Worm (Caenorhabditis elegans): ENCODE results near the gene C36E6.2.

C36E6.2 gene

ce11 chrX:17451410-17451809 lies at the start of gene C36E6.2:
TSS of gene C36E6.2 (plus strand) at chrX:17451670.
- TF ChIP-seq snpc-4 (tag; optimal IDR thresholded peaks at IDR 0.05): no peak
- no peak for TF ChIP-seq M03D4.4 (tag; optimal IDR thresholded peaks at IDR 0.05)
- no peak for TF ChIP-seq cnd-1 (tag; optimal IDR thresholded peaks at IDR 0.05)
- peak; percentile 59 for TF ChIP-seq sptf-1 (tag; optimal IDR thresholded peaks at IDR 0.05)
- no peak for TF ChIP-seq sem-2 (GFP tag; optimal IDR thresholded peaks at IDR 0.05)
- peak; percentile 1 for TF ChIP-seq drap-1 (GFP tag; optimal IDR thresholded peaks at IDR 0.05)
- TF ChIP-seq nhr-28 (tag; optimal IDR thresholded peaks at IDR 0.05): no peak
- TF ChIP-seq mls-2 (tag; optimal IDR thresholded peaks at IDR 0.05): peak; percentile 39
- no peak for TF ChIP-seq unc-62 (GFP tag; optimal IDR thresholded peaks at IDR 0.05)
- TF ChIP-seq unc-120 (tag; optimal IDR thresholded peaks at IDR 0.05; ENCODE audit: poor library complexity, severe bottlenecking): peak; percentile 16
- peak; percentile 14 for TF ChIP-seq ceh-43 (GFP tag; optimal IDR thresholded peaks at IDR 0.05)
- TF ChIP-seq pha-4 (tag; optimal IDR thresholded peaks at IDR 0.05): peak; percentile 66
- peak; percentile 58 for TF ChIP-seq lsy-2 (tag; optimal IDR thresholded peaks at IDR 0.05)
- TF ChIP-seq ceh-39 (tag; optimal IDR thresholded peaks at IDR 0.05): no peak
- TF ChIP-seq nhr-237 (tag; optimal IDR thresholded peaks at IDR 0.05): no peak
- peak; percentile 70 for TF ChIP-seq hlh-1 (tag; optimal IDR thresholded peaks at IDR 0.05)
- peak; percentile 57 for TF ChIP-seq ces-1 (GFP tag; optimal IDR thresholded peaks at IDR 0.05)
- no peak for TF ChIP-seq unc-39 (tag; optimal IDR thresholded peaks at IDR 0.05)
- peak; percentile 57 for TF ChIP-seq lin-13 (tag; optimal IDR thresholded peaks at IDR 0.05)
- TF ChIP-seq mep-1 (tag; optimal IDR thresholded peaks at IDR 0.05): peak; percentile 69
- no peak for TF ChIP-seq lin-32 (GFP tag; optimal IDR thresholded peaks at IDR 0.05)
- no peak for TF ChIP-seq nhr-2 (tag; optimal IDR thresholded peaks at IDR 0.05)
- no peak for TF ChIP-seq ztf-11 (tag; optimal IDR thresholded peaks at IDR 0.05)
- TF ChIP-seq tbx-8 (GFP tag; optimal IDR thresholded peaks at IDR 0.05): no peak
- peak; percentile 60 for TF ChIP-seq ham-2 (GFP tag; optimal IDR thresholded peaks at IDR 0.05)
- no peak for TF ChIP-seq elt-1 (tag; optimal IDR thresholded peaks at IDR 0.05; ENCODE audit: borderline replicate concordance, insufficient read depth)
- TF ChIP-seq ceh-83 (GFP tag; optimal IDR thresholded peaks at IDR 0.05): no peak
- no peak for TF ChIP-seq elt-3 (tag; optimal IDR thresholded peaks at IDR 0.05)
- no peak for TF ChIP-seq zip-8 (tag; optimal IDR thresholded peaks at IDR 0.05)
- no peak for TF ChIP-seq nhr-76 (tag; optimal IDR thresholded peaks at IDR 0.05)

ce11 chrX:17403058-17403457 lies 48.4 kb upstream of the C36E6.2 start:
- no peak for TF ChIP-seq lin-32 (GFP tag; optimal IDR thresholded peaks at IDR 0.05)

- no peak for TF ChIP-seq unc-62 (GFP tag; optimal IDR thresholded peaks at IDR 0.05)
- no peak for TF ChIP-seq blmp-1 (tag; optimal IDR thresholded peaks at IDR 0.05)
- TF ChIP-seq sptf-1 (tag; optimal IDR thresholded peaks at IDR 0.05): no peak
- no peak for TF ChIP-seq M03D4.4 (tag; optimal IDR thresholded peaks at IDR 0.05)
Measured at ce11 chrX:17408855-17409254, 42.6 kb upstream of the C36E6.2 start.

- TF ChIP-seq nhr-28 (tag; optimal IDR thresholded peaks at IDR 0.05) (no peak), zip-8 (tag; optimal IDR thresholded peaks at IDR 0.05) (peak; percentile 42)
Measured at ce11 chrX:17412642-17413041, 38.8 kb upstream of the C36E6.2 start.

ce11 chrX:17413868-17414267 lies 37.6 kb upstream of the C36E6.2 start, which contains the start of gene crb-1:
TSS of gene crb-1 (minus strand) at chrX:17414014.
- peak; percentile 62 for TF ChIP-seq sptf-1 (tag; optimal IDR thresholded peaks at IDR 0.05)
- no peak for TF ChIP-seq lsy-2 (tag; optimal IDR thresholded peaks at IDR 0.05)
- TF ChIP-seq unc-62 (GFP tag; optimal IDR thresholded peaks at IDR 0.05): no peak
- TF ChIP-seq mls-2 (tag; optimal IDR thresholded peaks at IDR 0.05): peak; percentile 64
- TF ChIP-seq ham-2 (GFP tag; optimal IDR thresholded peaks at IDR 0.05): peak; percentile 49

- TF ChIP-seq bed-3 (GFP tag; optimal IDR thresholded peaks at IDR 0.05) (no peak), nhr-237 (tag; optimal IDR thresholded peaks at IDR 0.05) (no peak)
Measured at ce11 chrX:17417505-17418004, 33.9 kb upstream of the C36E6.2 start.
